Fruit fly (Drosophila melanogaster) whole organism, embryonic: ENCODE data around the gene beag.

Experiments used
- Adf1 ChIP-seq: fragments of 200-800 bp; sonication (Bioruptor generic); IDR thresholded peaks from 2 replicates; pipeline ENCODE4 v1.3.6; 2022; ENCODE audit warnings: missing biosample characterization, missing genetic modification characterization
- Aef1 ChIP-seq: fragments of 200-800 bp; sonication (Bioruptor generic); IDR thresholded peaks from 3 replicates; pipeline ENCODE4 v1.3.6; 2022; ENCODE audit warnings: missing biosample characterization, missing genetic modification characterization
- CG10431 ChIP-seq: fragments of 200-800 bp; sonication (Bioruptor generic); optimal IDR thresholded peaks from 3 replicates; lab custom pipeline; 2018; ENCODE audit warnings: missing biosample characterization, mild to moderate bottlenecking, missing genetic modification characterization
- CG11093 ChIP-seq: fragments of 200-800 bp; sonication (Bioruptor generic); IDR thresholded peaks from 3 replicates; pipeline ENCODE4 v1.3.6; 2022; ENCODE audit warnings: missing biosample characterization, missing genetic modification characterization
- CG12299 ChIP-seq: fragments of 200-800 bp; sonication (Bioruptor generic); optimal IDR thresholded peaks from 2 replicates; lab custom pipeline; 2018; ENCODE audit warnings: missing biosample characterization, mild to moderate bottlenecking, missing genetic modification characterization
- CG14014 ChIP-seq: fragments of 200-800 bp; sonication (Bioruptor generic); IDR thresholded peaks from 2 replicates; pipeline ENCODE4 v1.3.6; 2022; ENCODE audit warnings: missing biosample characterization, missing genetic modification characterization
- CG14965 ChIP-seq: fragments of 200-800 bp; sonication (Bioruptor generic); optimal IDR thresholded peaks from 2 replicates; lab custom pipeline; 2016; ENCODE audit warnings: missing biosample characterization, missing genetic modification characterization, borderline replicate concordance
- CG1603 ChIP-seq: fragments of 200-800 bp; sonication (Bioruptor generic); optimal IDR thresholded peaks from 2 replicates; lab custom pipeline; 2019; ENCODE audit warnings: missing biosample characterization, mild to moderate bottlenecking, missing genetic modification characterization, moderate library complexity
- CG17568 ChIP-seq: fragments of 200-800 bp; sonication (Bioruptor generic); optimal IDR thresholded peaks from 2 replicates; lab custom pipeline; 2018; ENCODE audit warnings: missing biosample characterization, mild to moderate bottlenecking, missing genetic modification characterization, moderate library complexity
- CG1792 ChIP-seq: fragments of 200-800 bp; sonication (Bioruptor generic); optimal IDR thresholded peaks from 2 replicates; lab custom pipeline; 2016; ENCODE audit warnings: missing biosample characterization, missing genetic modification characterization
- CG1832 ChIP-seq: fragments of 200-800 bp; sonication (Bioruptor generic); optimal IDR thresholded peaks from 2 replicates; lab custom pipeline; 2017; ENCODE audit warnings: missing biosample characterization, mild to moderate bottlenecking, missing genetic modification characterization, inconsistent platforms
- CG18476 ChIP-seq: fragments of 200-800 bp; sonication (Bioruptor generic); optimal IDR thresholded peaks from 2 replicates; lab custom pipeline; 2016; ENCODE audit warnings: missing biosample characterization, mild to moderate bottlenecking, missing genetic modification characterization
- CG2199 ChIP-seq: fragments of 200-800 bp; sonication (Bioruptor generic); IDR thresholded peaks from 3 replicates; pipeline ENCODE4 v1.3.6; 2022; ENCODE audit warnings: missing biosample characterization, missing genetic modification characterization
- CG2678 ChIP-seq: fragments of 200-800 bp; sonication (Bioruptor generic); optimal IDR thresholded peaks from 3 replicates; lab custom pipeline; 2019; ENCODE audit warnings: missing biosample characterization, mild to moderate bottlenecking, missing genetic modification characterization, moderate library complexity
- CG7928 ChIP-seq: fragments of 200-800 bp; sonication (Bioruptor generic); optimal IDR thresholded peaks from 2 replicates; lab custom pipeline; 2017; ENCODE audit warnings: missing biosample characterization, mild to moderate bottlenecking, missing genetic modification characterization
- CG8924 ChIP-seq: fragments of 200-800 bp; optimal IDR thresholded peaks from 3 replicates; lab custom pipeline; 2019; ENCODE audit warnings: missing biosample characterization, mild to moderate bottlenecking, missing genetic modification characterization, moderate library complexity
- CG8944 ChIP-seq: fragments of 200-800 bp; sonication (Bioruptor generic); optimal IDR thresholded peaks from 3 replicates; lab custom pipeline; 2016; ENCODE audit warnings: missing biosample characterization, missing genetic modification characterization
- CrebB ChIP-seq: fragments of 200-800 bp; sonication (Bioruptor generic); optimal IDR thresholded peaks from 3 replicates; lab custom pipeline; 2018; ENCODE audit warnings: missing biosample characterization, mild to moderate bottlenecking, missing genetic modification characterization
- D19A ChIP-seq: fragments of 200-800 bp; optimal IDR thresholded peaks from 3 replicates; lab custom pipeline; 2019; ENCODE audit warnings: missing biosample characterization, mild to moderate bottlenecking, missing genetic modification characterization, moderate library complexity
- Dbx ChIP-seq: fragments of 200-800 bp; sonication (Bioruptor generic); IDR thresholded peaks from 3 replicates; pipeline ENCODE4 v1.3.6; 2022; ENCODE audit warnings: missing biosample characterization, missing genetic modification characterization
- Dip2 ChIP-seq: fragments of 200-800 bp; sonication (Bioruptor generic); IDR thresholded peaks from 2 replicates; pipeline ENCODE4 v1.3.6; 2022; ENCODE audit warnings: missing biosample characterization, missing genetic modification characterization
- Elba2 ChIP-seq: fragments of 200-800 bp; sonication (Bioruptor generic); optimal IDR thresholded peaks from 3 replicates; lab custom pipeline; 2016; ENCODE audit warnings: missing biosample characterization, missing genetic modification characterization
- Fer2 ChIP-seq: fragments of 200-800 bp; sonication (Bioruptor generic); optimal IDR thresholded peaks from 2 replicates; lab custom pipeline; 2018; ENCODE audit warnings: missing biosample characterization, mild to moderate bottlenecking, missing genetic modification characterization, moderate library complexity
- HLH4C ChIP-seq: fragments of 200-800 bp; sonication (Bioruptor generic); IDR thresholded peaks from 3 replicates; pipeline ENCODE4 v1.3.6; 2022; ENCODE audit warnings: missing biosample characterization, missing genetic modification characterization; ENCODE audit not compliant: partially characterized antibody
- Hmr ChIP-seq: fragments of 200-800 bp; sonication (Bioruptor generic); optimal IDR thresholded peaks from 3 replicates; lab custom pipeline; 2017; ENCODE audit warnings: mild to moderate bottlenecking, missing biosample characterization, missing genetic modification reagents, missing genetic modification characterization
- Hr78 ChIP-seq, 2 experiments: fragments of 200-800 bp in 1 of 2; fragments of >200 bp in 1 of 2; sonication (Bioruptor generic) in 1 of 2; optimal IDR thresholded peaks; 2 replicates each; lab custom pipeline; 2017 to 2019; ENCODE audit warnings: missing biosample characterization in 2 of 2, missing genetic modification characterization in 2 of 2, mild to moderate bottlenecking in 1 of 2, moderate library complexity in 1 of 2
- NC2β ChIP-seq: fragments of 200-800 bp; sonication (Bioruptor generic); optimal IDR thresholded peaks from 2 replicates; lab custom pipeline; 2016; ENCODE audit warnings: missing biosample characterization, missing genetic modification characterization
- Neu2 ChIP-seq: fragments of 200-800 bp; sonication (Bioruptor generic); optimal IDR thresholded peaks from 3 replicates; lab custom pipeline; 2016; ENCODE audit warnings: missing biosample characterization, missing genetic modification characterization, borderline replicate concordance
- Optix ChIP-seq: fragments of 200-800 bp; sonication (Bioruptor generic); IDR thresholded peaks from 3 replicates; pipeline ENCODE4 v1.3.6; 2022; ENCODE audit warnings: missing biosample characterization, missing genetic modification characterization
- Pdp1 ChIP-seq, 2 experiments: fragments of 200-800 bp; sonication (Bioruptor generic); optimal IDR thresholded peaks; 3 replicates each; lab custom pipeline; 2016; ENCODE audit warnings: missing biosample characterization in 2 of 2, missing genetic modification characterization in 2 of 2, mild to moderate bottlenecking in 1 of 2, moderate library complexity in 1 of 2
- Side ChIP-seq: fragments of 200-800 bp; sonication (Bioruptor generic); optimal IDR thresholded peaks from 2 replicates; lab custom pipeline; 2016; ENCODE audit warnings: missing biosample characterization, missing genetic modification characterization
- Sry-δ ChIP-seq: fragments of 200-800 bp; sonication (Bioruptor generic); optimal IDR thresholded peaks from 2 replicates; lab custom pipeline; 2016; ENCODE audit warnings: missing biosample characterization, missing genetic modification characterization
- az2 ChIP-seq: fragments of 200-800 bp; sonication (Bioruptor generic); optimal IDR thresholded peaks from 3 replicates; lab custom pipeline; 2016; ENCODE audit warnings: missing biosample characterization, missing genetic modification characterization
- btn ChIP-seq: fragments of 200-800 bp; sonication (Bioruptor generic); optimal IDR thresholded peaks from 2 replicates; lab custom pipeline; 2016; ENCODE audit warnings: missing biosample characterization, missing genetic modification characterization
- caup ChIP-seq: fragments of 200-800 bp; sonication (Bioruptor generic); optimal IDR thresholded peaks from 3 replicates; lab custom pipeline; 2017; ENCODE audit warnings: missing biosample characterization, mild to moderate bottlenecking, missing genetic modification characterization, moderate library complexity; ENCODE audit not compliant: severe bottlenecking
- croc ChIP-seq: fragments of 200-800 bp; sonication (Bioruptor generic); conservative IDR thresholded peaks from 3 replicates; pipeline ENCODE4 v1.3.6; 2022; ENCODE audit warnings: missing biosample characterization, missing genetic modification characterization
- disco-r ChIP-seq: fragments of 200-800 bp; sonication (Bioruptor generic); optimal IDR thresholded peaks from 2 replicates; lab custom pipeline; 2016; ENCODE audit warnings: missing biosample characterization, missing genetic modification characterization
- en ChIP-seq: fragments of 200-800 bp; sonication (Bioruptor generic); optimal IDR thresholded peaks from 2 replicates; lab custom pipeline; 2016; ENCODE audit warnings: missing biosample characterization, missing genetic modification characterization
- esg ChIP-seq: fragments of 200-800 bp; sonication (Bioruptor generic); conservative IDR thresholded peaks from 2 replicates; pipeline ENCODE4 v1.3.6; 2022; ENCODE audit warnings: missing biosample characterization, missing genetic modification characterization
- hb ChIP-seq: fragments of 200-800 bp; sonication (Bioruptor generic); IDR thresholded peaks from 3 replicates; pipeline ENCODE4 v1.3.6; 2022; ENCODE audit warnings: missing biosample characterization, missing genetic modification characterization; ENCODE audit not compliant: partially characterized antibody
- jumu ChIP-seq: fragments of 200-800 bp; sonication (Bioruptor generic); optimal IDR thresholded peaks from 3 replicates; lab custom pipeline; 2016; ENCODE audit warnings: missing biosample characterization, missing genetic modification characterization
- lab ChIP-seq: fragments of 200-800 bp; sonication (Bioruptor generic); optimal IDR thresholded peaks from 3 replicates; lab custom pipeline; 2017; ENCODE audit warnings: missing biosample characterization, missing genetic modification characterization, mild to moderate bottlenecking, moderate library complexity, missing genetic modification reagents
- oc ChIP-seq: fragments of 200-800 bp; sonication (Bioruptor generic); optimal IDR thresholded peaks from 2 replicates; lab custom pipeline; 2018; ENCODE audit warnings: missing biosample characterization, mild to moderate bottlenecking, missing genetic modification characterization, moderate library complexity
- onecut ChIP-seq: fragments of 200-800 bp; sonication (Bioruptor generic); IDR thresholded peaks from 2 replicates; pipeline ENCODE4 v1.3.6; 2022; ENCODE audit warnings: missing biosample characterization, missing genetic modification characterization
- rib ChIP-seq: fragments of 200-800 bp; sonication (Bioruptor generic); IDR thresholded peaks from 2 replicates; pipeline ENCODE4 v1.3.6; 2022; ENCODE audit warnings: missing biosample characterization, missing genetic modification characterization
- shn ChIP-seq: fragments of 200-800 bp; sonication (Bioruptor generic); optimal IDR thresholded peaks from 3 replicates; lab custom pipeline; 2016; ENCODE audit warnings: missing biosample characterization, missing genetic modification characterization
- sim ChIP-seq: fragments of 200-800 bp; sonication (Bioruptor generic); IDR thresholded peaks from 2 replicates; pipeline ENCODE4 v1.3.6; 2022; ENCODE audit warnings: missing biosample characterization, missing genetic modification characterization
- sob ChIP-seq: fragments of 200-800 bp; sonication (Bioruptor generic); IDR thresholded peaks from 2 replicates; pipeline ENCODE4 v1.3.6; 2022; ENCODE audit warnings: missing biosample characterization, missing genetic modification characterization
- zfh1 ChIP-seq: fragments of 200-800 bp; sonication (Bioruptor generic); IDR thresholded peaks from 3 replicates; pipeline ENCODE4 v1.3.6; 2022; ENCODE audit warnings: missing biosample characterization, missing genetic modification characterization

Gene beag

dm6 chr3R:9031797-9032418, 33.0 kb downstream of the beag start (continued):
- no peak for TF ChIP-seq hb (GFP tag; lab: Robert Waterston, UW)
- TF ChIP-seq Optix, result peak; percentile 89
- TF ChIP-seq Dbx (GFP tag; lab: Robert Waterston, UW), result peak; percentile 92
- peak; percentile 38; the same call in 1 of the 2 replicates for TF ChIP-seq Dip2 (GFP tag; lab: Robert Waterston, UW)
- TF ChIP-seq CG11093 (GFP tag; lab: Robert Waterston, UW), result peak; percentile 89
- TF ChIP-seq Sry-δ (GFP tag; lab: Kevin White, UChicago), result peak; percentile 49
- TF ChIP-seq Aef1 (GFP tag; lab: Robert Waterston, UW), result peak; percentile 92
- peak; percentile 91 for TF ChIP-seq CG14014 (GFP tag; lab: Robert Waterston, UW)
- peak; percentile 72 for TF ChIP-seq jumu (GFP tag; lab: Kevin White, UChicago)
- TF ChIP-seq Side (GFP tag; lab: Kevin White, UChicago), result peak; percentile 85
- peak; percentile 87 for TF ChIP-seq CG2678 (tag; lab: Kevin White, UChicago)
- no peak for TF ChIP-seq HLH4C (GFP tag; lab: Robert Waterston, UW)
- peak; percentile 74 for TF ChIP-seq CrebB
- peak; percentile 80 for TF ChIP-seq onecut (GFP tag; lab: Robert Waterston, UW)
- peak; percentile 85 for TF ChIP-seq CG17568 (GFP tag; lab: Kevin White, UChicago)
- peak; percentile 74 for TF ChIP-seq shn
- peak; percentile 50 for TF ChIP-seq Adf1
- TF ChIP-seq Hmr (GFP tag; lab: Kevin White, UChicago), result peak; percentile 87
- TF ChIP-seq Elba2 (GFP tag; lab: Kevin White, UChicago), result no peak
- TF ChIP-seq CG14965 (GFP tag; lab: Kevin White, UChicago), result no peak
- TF ChIP-seq croc (GFP tag; lab: Robert Waterston, UW), result peak; percentile 78
- peak; percentile 88 for TF ChIP-seq sob (GFP tag; lab: Robert Waterston, UW)
- TF ChIP-seq caup (GFP tag; lab: Kevin White, UChicago), result peak; percentile 83
- no peak for TF ChIP-seq sim (GFP tag; lab: Robert Waterston, UW)
- peak; percentile 85 for TF ChIP-seq CG18476 (GFP tag; lab: Kevin White, UChicago)
- peak; percentile 44 for TF ChIP-seq en (GFP tag; lab: Kevin White, UChicago)
- peak; percentile 50; the same call in 1 of the 2 replicates for TF ChIP-seq rib (GFP tag; lab: Robert Waterston, UW)
- peak; percentile 83 for TF ChIP-seq CG1603
- TF ChIP-seq Pdp1 (GFP tag; optimal IDR thresholded peaks at IDR 0.05; lab: Kevin White, UChicago), result peak; percentile 63 to 83
- peak; percentile 45 for TF ChIP-seq CG8944 (GFP tag; lab: Kevin White, UChicago)
- peak; percentile 76 for TF ChIP-seq CG12299
- peak; percentile 77 for TF ChIP-seq disco-r (GFP tag; lab: Kevin White, UChicago)
- TF ChIP-seq lab (GFP tag; lab: Kevin White, UChicago), result peak; percentile 95
- peak; percentile 81 for TF ChIP-seq az2
- TF ChIP-seq CG1832, result no peak
- peak; percentile 63 for TF ChIP-seq CG7928
- peak; percentile 92 for TF ChIP-seq esg (GFP tag; lab: Robert Waterston, UW)
- peak; percentile 74 for TF ChIP-seq btn (GFP tag; lab: Kevin White, UChicago)
- TF ChIP-seq Neu2 (GFP tag; lab: Kevin White, UChicago), result no peak
- TF ChIP-seq D19A (tag; lab: Kevin White, UChicago), result peak; percentile 75
- peak; percentile 92 for TF ChIP-seq zfh1 (GFP tag; lab: Robert Waterston, UW)
- peak; percentile 77; the same call in 1 of the 3 replicates for TF ChIP-seq CG2199 (GFP tag; lab: Robert Waterston, UW)
- peak; percentile 49 for TF ChIP-seq CG1792
- peak; percentile 92 for TF ChIP-seq oc (tag; lab: Kevin White, UChicago)
- peak in 1 of 2 experiments; percentile 46 for TF ChIP-seq Hr78 (GFP tag; optimal IDR thresholded peaks at IDR 0.05; lab: Kevin White, UChicago)
- TF ChIP-seq CG10431 (GFP tag; lab: Kevin White, UChicago), result no peak
- TF ChIP-seq Fer2 (tag; lab: Kevin White, UChicago), result peak; percentile 49
- peak; percentile 73 for TF ChIP-seq NC2β (GFP tag; lab: Kevin White, UChicago)
- peak; percentile 89 for TF ChIP-seq CG8924
